Fruit fly (Drosophila melanogaster): ENCODE data around the gene Hus1-like.

Gene Hus1-like

DNA sequence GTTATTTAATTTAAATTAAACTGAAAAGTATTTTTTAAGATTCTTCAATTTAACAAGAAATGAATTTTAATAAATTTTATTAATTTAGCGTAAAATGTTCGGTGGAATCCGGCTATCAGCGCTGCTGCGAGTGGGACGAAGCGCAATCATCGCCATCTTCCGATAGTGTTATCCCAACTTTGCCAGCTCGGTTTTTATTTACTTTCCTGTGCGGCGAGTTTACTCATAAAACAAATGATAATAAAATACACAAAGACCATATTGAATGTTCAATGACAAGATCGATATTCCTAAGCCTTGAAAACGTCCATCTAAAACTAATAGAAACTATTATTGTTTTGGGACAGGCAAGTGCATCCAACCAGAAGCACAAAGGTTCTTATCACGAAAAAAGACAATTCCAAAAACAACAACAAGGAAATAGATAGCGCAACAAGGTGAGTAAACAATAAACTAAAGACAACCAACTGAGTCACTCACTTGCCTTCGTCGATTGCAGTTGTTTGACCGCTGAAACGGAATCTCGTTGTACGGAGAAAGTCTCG lies 1.3 kb upstream of the Hus1-like start (continued):
- TF ChIP-seq CG12744 (GFP tag; optimal IDR thresholded peaks at IDR 0.05) (peak; percentile 53), Dbx (GFP tag; IDR thresholded peaks at IDR 0.05) (peak; percentile 70; the same call in 2 of the 3 replicates), Eip74EF (GFP tag; optimal IDR thresholded peaks at IDR 0.05) (peak in 1 of 2 experiments; percentile 95), CG1602 (GFP tag; optimal IDR thresholded peaks at IDR 0.05) (peak; percentile 49), chn (GFP tag; optimal IDR thresholded peaks at IDR 0.05) (no peak), CG7745 (tag; optimal IDR thresholded peaks at IDR 0.05) (peak; percentile 89), prd (optimal IDR thresholded peaks at IDR 0.05) (no peak), prd (GFP tag; IDR thresholded peaks at IDR 0.05) (peak; percentile 74), CG7556 (GFP tag; optimal IDR thresholded peaks at IDR 0.05) (peak; percentile 49), lmd (GFP tag; IDR thresholded peaks at IDR 0.05) (peak; percentile 53), Vsx1 (GFP tag; optimal IDR thresholded peaks at IDR 0.05) (peak; percentile 65), ase (GFP tag; IDR thresholded peaks at IDR 0.05) (0 out of 3 replicates have a peak, but pooled peaks have one; percentile 29), H2.0 (GFP tag; IDR thresholded peaks at IDR 0.05) (peak; percentile 53; the same call in 1 of the 2 replicates), Ets65A (GFP tag) (peak; percentile 64), Hr39 (optimal IDR thresholded peaks at IDR 0.05) (no peak), fd102C (GFP tag; optimal IDR thresholded peaks at IDR 0.05) (no peak), zf30C (GFP tag; optimal IDR thresholded peaks at IDR 0.05) (no peak), CG8359 (GFP tag; optimal IDR thresholded peaks at IDR 0.05; ENCODE audit: borderline replicate concordance) (peak; percentile 64), CG30020 (tag; optimal IDR thresholded peaks at IDR 0.05) (peak; percentile 96), zfh1 (GFP tag; IDR thresholded peaks at IDR 0.05) (peak; percentile 77), br (optimal IDR thresholded peaks at IDR 0.05) (no peak), CG18476 (GFP tag; optimal IDR thresholded peaks at IDR 0.05) (no peak), pros (GFP tag; optimal IDR thresholded peaks at IDR 0.05) (peak; percentile 61), Bgb (GFP tag; IDR thresholded peaks at IDR 0.05; ENCODE audit: partially characterized antibody) (peak; percentile 72), CG18011 (GFP tag; optimal IDR thresholded peaks at IDR 0.05) (no peak), ewg (GFP tag; optimal IDR thresholded peaks at IDR 0.05) (peak; percentile 25), hth (optimal IDR thresholded peaks at IDR 0.05) (no peak), CG31388 (GFP tag; optimal IDR thresholded peaks at IDR 0.05) (no peak), ash1 (GFP tag; optimal IDR thresholded peaks at IDR 0.05) (no peak), zen (tag; optimal IDR thresholded peaks at IDR 0.05) (peak; percentile 58), CG17612 (GFP tag; IDR thresholded peaks at IDR 0.05) (no peak), Antp (GFP tag; optimal IDR thresholded peaks at IDR 0.05) (peak; percentile 9), gem (tag; optimal IDR thresholded peaks at IDR 0.05) (peak; percentile 66), CG10543 (GFP tag; optimal IDR thresholded peaks at IDR 0.05) (peak; percentile 76), CG5953 (GFP tag; IDR thresholded peaks at IDR 0.05) (no peak), Meics (GFP tag; optimal IDR thresholded peaks at IDR 0.05) (peak; percentile 49), CoRest (tag; optimal IDR thresholded peaks at IDR 0.05) (peak; percentile 50), rib (GFP tag; IDR thresholded peaks at IDR 0.05) (no peak), unc-4 (GFP tag; IDR thresholded peaks at IDR 0.05; ENCODE audit: partially characterized antibody) (peak; percentile 62), CG15073 (GFP tag; optimal IDR thresholded peaks at IDR 0.05) (no peak), CrebB (tag; optimal IDR thresholded peaks at IDR 0.05) (peak; percentile 72), emc (GFP tag; optimal IDR thresholded peaks at IDR 0.05) (no peak), CG8924 (tag; optimal IDR thresholded peaks at IDR 0.05) (peak; percentile 67), cato (GFP tag; optimal IDR thresholded peaks at IDR 0.05; ENCODE audit: borderline replicate concordance) (peak; percentile 1), slou (GFP tag; optimal IDR thresholded peaks at IDR 0.05) (no peak), odd (GFP tag; optimal IDR thresholded peaks at IDR 0.05) (peak; percentile 81), CG13424 (tag; optimal IDR thresholded peaks at IDR 0.05) (peak; percentile 63), lilli (GFP tag; optimal IDR thresholded peaks at IDR 0.05) (peak; percentile 46), CG32767 (GFP tag; IDR thresholded peaks at IDR 0.05) (no peak), nom (GFP tag; optimal IDR thresholded peaks at IDR 0.05) (peak; percentile 70), CG7839 (tag; optimal IDR thresholded peaks at IDR 0.05) (no peak)
